Worm (Caenorhabditis elegans) whole organism, L1 larva: Measurements from ENCODE around the gene gsnl-1.

ENCODE experiments used
- ama-1 ChIP-seq: fragments of 150-350 bp; optimal IDR thresholded peaks from 2 replicates; lab custom pipeline; 2014
- ceh-90 ChIP-seq: sonication (generic microtip); optimal IDR thresholded peaks from 2 replicates; lab custom pipeline; 2016; ENCODE audit warnings: missing genetic modification characterization, missing compliant biosample characterization
- dpl-1 ChIP-seq, 3 experiments: fragments of 150-350 bp in 2 of 3; sonication (generic microtip) in 1 of 3; optimal IDR thresholded peaks; 2 replicates each; lab custom pipeline; 2014 to 2017; ENCODE audit warnings: missing biosample characterization in 3 of 3, missing genetic modification characterization in 3 of 3, missing genetic modification reagents in 3 of 3
- elt-2 ChIP-seq: sonication (generic microtip); optimal IDR thresholded peaks from 2 replicates; lab custom pipeline; 2016; ENCODE audit warnings: missing genetic modification characterization, mild to moderate bottlenecking, inconsistent platforms, missing compliant biosample characterization, missing genetic modification reagents
- fos-1 ChIP-seq: fragments of 150-350 bp; optimal IDR thresholded peaks from 2 replicates; lab custom pipeline; 2014; ENCODE audit warnings: missing biosample characterization, missing genetic modification characterization
- nhr-12 ChIP-seq: sonication (generic microtip); optimal IDR thresholded peaks from 2 replicates; lab custom pipeline; 2017; ENCODE audit warnings: missing biosample characterization, missing genetic modification characterization
- nhr-77 ChIP-seq: fragments of 150-350 bp; optimal IDR thresholded peaks from 2 replicates; lab custom pipeline; 2014; ENCODE audit warnings: missing biosample characterization, missing genetic modification characterization
- pag-3 ChIP-seq: sonication (generic microtip); optimal IDR thresholded peaks from 2 replicates; lab custom pipeline; 2017; ENCODE audit warnings: missing genetic modification characterization, mild to moderate bottlenecking, missing compliant biosample characterization, antibody characterized with exemption, borderline replicate concordance; ENCODE audit not compliant: insufficient read depth
- snpc-4 ChIP-seq: fragments of 150-350 bp; optimal IDR thresholded peaks from 2 replicates; lab custom pipeline; 2014; ENCODE audit warnings: missing biosample characterization, missing genetic modification characterization
- ztf-4 ChIP-seq: fragments of 150-350 bp; optimal IDR thresholded peaks from 2 replicates; lab custom pipeline; 2014; ENCODE audit warnings: missing biosample characterization, missing genetic modification characterization

- TF ChIP-seq ceh-90 (tag; lab: Kevin White, UChicago): no peak
- no peak for TF ChIP-seq nhr-12 (tag; lab: Kevin White, UChicago)
- no peak for TF ChIP-seq fos-1 (tag; lab: Kevin White, UChicago)
- TF ChIP-seq nhr-77 (tag; lab: Kevin White, UChicago): no peak
- TF ChIP-seq snpc-4 (tag; lab: Kevin White, UChicago): no peak
- no peak for TF ChIP-seq elt-2 (tag; lab: Kevin White, UChicago)
- TF ChIP-seq pag-3: no peak
- no peak for TF ChIP-seq ztf-4 (tag; lab: Kevin White, UChicago)
- TF ChIP-seq ama-1 (lab: Kevin White, UChicago): no peak
- no peak for TF ChIP-seq dpl-1 (GFP tag; optimal IDR thresholded peaks at IDR 0.05; lab: Kevin White, UChicago)
These were observed 22.0 kb downstream of the gsnl-1 start, which contains the start of gene C50F4.8 for ce11 chrV:9518832-9519231.
